Worm (Caenorhabditis elegans) whole organism, late embryonic: Measurements from ENCODE around the gene K02C4.3.

Source experiments
- F13H6.1 ChIP-seq: sonication (generic microtip); optimal IDR thresholded peaks from 2 replicates; lab custom pipeline; 2016; ENCODE audit warnings: missing genetic modification characterization, missing compliant biosample characterization
- ceh-14 ChIP-seq: sonication (generic microtip); optimal IDR thresholded peaks from 2 replicates; lab custom pipeline; 2016; ENCODE audit warnings: missing genotype, missing genetic modification characterization, missing compliant biosample characterization
- ceh-19 ChIP-seq: fragments of 200-800 bp; sonication (Bioruptor generic); optimal IDR thresholded peaks from 2 replicates; lab custom pipeline; 2018; ENCODE audit warnings: mild to moderate bottlenecking, missing genetic modification characterization, missing compliant biosample characterization
- ceh-22 ChIP-seq: sonication (generic microtip); optimal IDR thresholded peaks from 2 replicates; lab custom pipeline; 2017; ENCODE audit warnings: missing biosample characterization, missing genetic modification characterization
- ceh-48 ChIP-seq: sonication (generic microtip); optimal IDR thresholded peaks from 2 replicates; lab custom pipeline; 2016; ENCODE audit warnings: missing genetic modification characterization, inconsistent platforms, missing compliant biosample characterization
- nhr-11 ChIP-seq: fragments of 150-350 bp; optimal IDR thresholded peaks from 2 replicates; lab custom pipeline; 2014; ENCODE audit warnings: missing biosample characterization, missing genetic modification characterization
- ttx-3 ChIP-seq: sonication (generic microtip); optimal IDR thresholded peaks from 2 replicates; lab custom pipeline; 2016; ENCODE audit warnings: missing genetic modification reagents, missing genetic modification characterization, missing compliant biosample characterization

DNA sequence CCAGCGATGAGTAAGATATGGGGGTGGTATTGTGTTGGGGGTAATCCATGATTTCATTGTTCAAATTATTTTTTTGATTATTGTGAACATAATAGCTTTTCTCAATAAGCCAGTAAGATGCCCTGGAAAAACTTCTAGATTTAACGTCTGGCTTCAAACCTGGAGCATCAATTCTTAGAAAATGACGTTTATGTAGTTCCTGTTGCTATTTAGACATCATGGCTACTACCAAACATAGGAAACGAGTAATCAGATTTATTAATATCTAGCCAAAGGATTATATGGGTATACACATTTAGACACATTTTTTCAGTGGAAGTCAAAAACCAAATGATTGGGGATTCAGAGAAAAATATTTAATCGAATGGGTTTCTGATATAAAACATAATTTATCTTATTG is 27.1 kb downstream of the K02C4.3 start:
- TF ChIP-seq ceh-14, result no peak
- TF ChIP-seq F13H6.1 (tag; lab: Kevin White, UChicago), result no peak
- TF ChIP-seq ttx-3 (tag; lab: Kevin White, UChicago), result no peak
- no peak for TF ChIP-seq nhr-11 (tag; lab: Kevin White, UChicago)
- no peak for TF ChIP-seq ceh-48 (tag; lab: Kevin White, UChicago)
- TF ChIP-seq ceh-19 (GFP tag; lab: Kevin White, UChicago), result no peak
- no peak for TF ChIP-seq ceh-22
